Worm (Caenorhabditis elegans) whole organism, young adult: ENCODE results near the gene pha-4.

Experiments used
- C17E4.6 ChIP-seq: fragments of 200-800 bp; sonication (Bioruptor generic); IDR thresholded peaks from 2 replicates; pipeline ENCODE4 v1.3.6; 2022; ENCODE audit warnings: missing genetic modification reagents, missing genetic modification characterization, missing compliant biosample characterization
- K11D2.4 ChIP-seq: fragments of 200-800 bp; sonication (Bioruptor generic); IDR thresholded peaks from 2 replicates; pipeline ENCODE4 v1.3.6; 2022; ENCODE audit warnings: missing genetic modification reagents, missing genetic modification characterization, missing compliant biosample characterization
- K12H6.12 ChIP-seq: fragments of 200-800 bp; sonication (Bioruptor generic); optimal IDR thresholded peaks from 2 replicates; lab custom pipeline; 2018; ENCODE audit warnings: mild to moderate bottlenecking, missing genetic modification characterization, missing compliant biosample characterization
- aptf-3 ChIP-seq: fragments of 200-800 bp; sonication (Bioruptor generic); IDR thresholded peaks from 2 replicates; pipeline ENCODE4 v1.3.6; 2022; ENCODE audit warnings: missing genetic modification characterization, missing compliant biosample characterization
- atf-7 ChIP-seq: sonication (generic microtip); optimal IDR thresholded peaks from 2 replicates; lab custom pipeline; 2017; ENCODE audit warnings: mild to moderate bottlenecking, missing genetic modification characterization, missing compliant biosample characterization
- attf-5 ChIP-seq: fragments of 200-800 bp; sonication (Bioruptor generic); optimal IDR thresholded peaks from 2 replicates; lab custom pipeline; 2018; ENCODE audit warnings: mild to moderate bottlenecking, missing genetic modification characterization, missing compliant biosample characterization
- cebp-1 ChIP-seq, 2 experiments: fragments of 200-800 bp in 1 of 2; sonication (Bioruptor generic) in 1 of 2; sonication (generic microtip) in 1 of 2; IDR thresholded peaks in 1 of 2; optimal IDR thresholded peaks in 1 of 2; 2 replicates each; pipeline versions ENCODE4 v1.3.6 to Lab custom; 2017 to 2022; ENCODE audit warnings: missing compliant biosample characterization in 2 of 2, missing genetic modification characterization in 2 of 2, mild to moderate bottlenecking in 1 of 2, missing genetic modification reagents in 1 of 2, moderate library complexity in 1 of 2
- ceh-58 ChIP-seq: fragments of 200-800 bp; sonication (Bioruptor generic); IDR thresholded peaks from 2 replicates; pipeline ENCODE4 v1.3.6; 2022; ENCODE audit warnings: missing genetic modification characterization, missing compliant biosample characterization
- dox-1 ChIP-seq: fragments of 200-800 bp; sonication (Bioruptor generic); IDR thresholded peaks from 2 replicates; pipeline ENCODE4 v1.3.6; 2022; ENCODE audit warnings: missing genetic modification reagents, missing genetic modification characterization, missing compliant biosample characterization
- egl-18 ChIP-seq: fragments of 200-800 bp; sonication (Bioruptor generic); IDR thresholded peaks from 2 replicates; pipeline ENCODE4 v1.3.6; 2022; ENCODE audit warnings: missing genetic modification reagents, missing genetic modification characterization, missing compliant biosample characterization
- egrh-3 ChIP-seq: fragments of 200-800 bp; sonication (Bioruptor generic); IDR thresholded peaks from 2 replicates; pipeline ENCODE4 v1.3.6; 2022; ENCODE audit warnings: missing genetic modification reagents, missing genetic modification characterization, missing compliant biosample characterization
- hmg-1.2 ChIP-seq: fragments of 200-800 bp; sonication (Bioruptor generic); IDR thresholded peaks from 2 replicates; pipeline ENCODE4 v1.3.6; 2022; ENCODE audit warnings: missing genetic modification reagents, missing genetic modification characterization, missing compliant biosample characterization
- lin-35 ChIP-seq, 3 experiments: fragments of 150-350 bp in 2 of 3; sonication (generic microtip) in 1 of 3; optimal IDR thresholded peaks; 2 replicates each; lab custom pipeline; 2014 to 2018; ENCODE audit warnings: missing biosample characterization in 3 of 3, missing genetic modification characterization in 3 of 3, missing genetic modification reagents in 3 of 3
- madf-10 ChIP-seq: sonication (generic microtip); optimal IDR thresholded peaks from 2 replicates; lab custom pipeline; 2016; ENCODE audit warnings: mild to moderate bottlenecking, missing genetic modification characterization, missing compliant biosample characterization
- madf-3 ChIP-seq: fragments of 200-800 bp; sonication (Bioruptor generic); IDR thresholded peaks from 2 replicates; pipeline ENCODE4 v1.3.6; 2022; ENCODE audit warnings: missing genetic modification reagents, missing genetic modification characterization, missing compliant biosample characterization
- mcd-1 ChIP-seq: fragments of 200-800 bp; sonication (Bioruptor generic); IDR thresholded peaks from 2 replicates; pipeline ENCODE4 v1.3.6; 2022; ENCODE audit warnings: missing genetic modification reagents, missing genetic modification characterization, missing compliant biosample characterization
- nfyb-1 ChIP-seq: fragments of 200-800 bp; sonication (Bioruptor generic); IDR thresholded peaks from 2 replicates; pipeline ENCODE4 v1.3.6; 2022; ENCODE audit warnings: missing genetic modification reagents, missing genetic modification characterization, missing compliant biosample characterization
- nhr-27 ChIP-seq: fragments of 200-800 bp; sonication (Bioruptor generic); optimal IDR thresholded peaks from 2 replicates; lab custom pipeline; 2018; ENCODE audit warnings: mild to moderate bottlenecking, missing genetic modification characterization, moderate library complexity, missing compliant biosample characterization
- nhr-80 ChIP-seq: sonication (generic microtip); optimal IDR thresholded peaks from 2 replicates; lab custom pipeline; 2016; ENCODE audit warnings: missing genetic modification characterization, missing compliant biosample characterization
- pbrm-1 ChIP-seq: fragments of 200-800 bp; sonication (Bioruptor generic); IDR thresholded peaks from 2 replicates; pipeline ENCODE4 v1.3.6; 2022; ENCODE audit warnings: missing genetic modification reagents, missing genetic modification characterization, missing compliant biosample characterization
- rec-8 ChIP-seq, 2 experiments: sonication (generic microtip); optimal IDR thresholded peaks; 2 replicates each; lab custom pipeline; 2016; ENCODE audit warnings: mild to moderate bottlenecking in 2 of 2, missing genetic modification characterization in 2 of 2, missing genetic modification reagents in 2 of 2, missing genotype in 2 of 2, missing biosample characterization in 1 of 2, missing compliant biosample characterization in 1 of 2, moderate library complexity in 1 of 2
- sea-2 ChIP-seq: fragments of 200-800 bp; sonication (Bioruptor generic); IDR thresholded peaks from 2 replicates; pipeline ENCODE4 v1.3.6; 2022; ENCODE audit warnings: missing genetic modification characterization, missing compliant biosample characterization
- snpc-1.1 ChIP-seq: sonication (generic microtip); optimal IDR thresholded peaks from 2 replicates; lab custom pipeline; 2017; ENCODE audit warnings: missing genetic modification characterization, mild to moderate bottlenecking, missing compliant biosample characterization, antibody characterized with exemption, moderate library complexity, missing genotype, missing genetic modification reagents; ENCODE audit not compliant: insufficient read depth
- snpc-4 ChIP-seq, 5 experiments: fragments of 150-350 bp in 1 of 5; sonication (generic microtip) in 4 of 5; optimal IDR thresholded peaks; 2 replicates each; lab custom pipeline; 2014 to 2018; ENCODE audit warnings: missing genetic modification characterization in 5 of 5, missing biosample characterization in 3 of 5, antibody characterized with exemption in 2 of 5, mild to moderate bottlenecking in 2 of 5, missing compliant biosample characterization in 2 of 5, missing genotype in 2 of 5, moderate library complexity in 2 of 5, missing genetic modification reagents in 1 of 5
- zfh-2 ChIP-seq: fragments of 200-800 bp; sonication (Bioruptor generic); conservative IDR thresholded peaks from 2 replicates; pipeline ENCODE4 v1.3.6; 2022; ENCODE audit warnings: missing genetic modification reagents, missing genetic modification characterization, missing compliant biosample characterization

pha-4 gene

ce11 chrV:20790011-20790410 lies 37.2 kb downstream of the pha-4 start, which contains the start of gene Y44A6D.1:
TSS of gene Y44A6D.1 (minus strand) at chrV:20790033.
- TF ChIP-seq rec-8 (tag; optimal IDR thresholded peaks at IDR 0.05; lab: Kevin White, UChicago) (no peak), snpc-1.1 (peak; percentile 10), hmg-1.2 (GFP tag; lab: Robert Waterston, UW) (peak; percentile 15; the same call in 1 of the 2 replicates), nhr-27 (tag; lab: Kevin White, UChicago) (no peak), snpc-4 (GFP tag; optimal IDR thresholded peaks at IDR 0.05; lab: Kevin White, UChicago) (no peak), snpc-4 (tag; optimal IDR thresholded peaks at IDR 0.05; lab: Kevin White, UChicago) (peak in 2 of 4 experiments; percentile 67 to 75), zfh-2 (GFP tag; lab: Robert Waterston, UW) (0 out of 2 replicates have a peak, but pooled peaks have one; percentile 27)

DNA sequence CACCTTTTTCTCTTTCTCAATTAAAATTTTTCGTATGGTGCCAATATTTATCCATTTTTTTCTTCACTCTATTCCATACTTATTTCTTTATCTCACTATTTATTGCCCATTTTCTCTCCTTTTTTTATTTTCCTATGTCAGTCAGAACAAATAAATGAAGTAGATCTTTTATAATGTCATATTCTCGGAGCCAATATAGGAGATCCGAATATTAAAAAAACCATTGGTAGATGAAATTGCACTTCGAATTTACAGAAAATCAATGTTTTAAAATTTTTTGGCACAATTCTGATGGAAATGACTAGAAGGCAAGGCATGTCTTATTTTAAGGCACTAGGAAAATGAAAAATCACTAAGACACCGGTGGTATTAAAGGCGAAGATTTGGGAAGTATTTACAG lies 37.8 kb downstream of the pha-4 start:
- TF ChIP-seq lin-35 (GFP tag; optimal IDR thresholded peaks at IDR 0.05; lab: Kevin White, UChicago) (peak in 1 of 3 experiments; percentile 23), ceh-58 (GFP tag; lab: Robert Waterston, UW) (no peak), nfyb-1 (GFP tag; lab: Robert Waterston, UW) (0 out of 2 replicates have a peak, but pooled peaks have one; percentile 46)

- TF ChIP-seq atf-7 (tag; lab: Kevin White, UChicago) (peak; percentile 31), cebp-1 (GFP tag; IDR thresholded peaks at IDR 0.05; lab: Robert Waterston, UW) (no peak), cebp-1 (tag; optimal IDR thresholded peaks at IDR 0.05; lab: Kevin White, UChicago) (peak; percentile 24), nhr-80 (tag; lab: Kevin White, UChicago) (peak; percentile 65), attf-5 (GFP tag; lab: Kevin White, UChicago) (peak; percentile 22), sea-2 (GFP tag; lab: Robert Waterston, UW) (no peak), egl-18 (GFP tag; lab: Robert Waterston, UW) (no peak), pbrm-1 (GFP tag; lab: Robert Waterston, UW) (no peak), madf-10 (peak; percentile 10)
Observed at ce11 chrV:20792371-20792890, 39.6 kb downstream of the pha-4 start, which contains the start of gene Y44A6D.3. TSS of gene Y44A6D.3 (minus strand) at chrV:20792421.

DNA sequence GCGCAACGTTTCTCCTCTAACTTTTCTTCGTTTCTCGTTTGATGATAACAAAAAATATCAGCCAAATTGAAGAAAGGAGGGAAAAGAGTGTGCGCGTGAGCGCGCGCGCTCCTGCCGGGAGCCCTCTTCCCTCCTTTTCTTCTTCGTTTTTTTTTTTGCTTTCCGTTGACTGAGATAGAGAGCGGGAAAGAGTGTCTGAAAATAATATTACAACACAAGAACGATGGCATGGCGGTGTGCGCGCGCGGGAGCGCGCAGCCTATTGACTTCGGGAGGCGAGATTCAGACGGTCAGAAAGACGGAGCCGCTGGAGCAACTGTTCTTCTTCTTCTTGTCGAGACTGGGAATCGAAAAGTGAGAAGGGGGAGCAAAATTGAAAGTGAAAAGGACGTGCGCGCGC lies 40.9 kb downstream of the pha-4 start:
- TF ChIP-seq C17E4.6 (no peak), madf-3 (GFP tag; lab: Robert Waterston, UW) (no peak), aptf-3 (GFP tag; lab: Robert Waterston, UW) (0 out of 2 replicates have a peak, but pooled peaks have one; percentile 67), madf-10 (peak; percentile 11), dox-1 (GFP tag; lab: Robert Waterston, UW) (peak; percentile 56), nhr-80 (tag; lab: Kevin White, UChicago) (peak; percentile 80), snpc-4 (GFP tag; optimal IDR thresholded peaks at IDR 0.05; lab: Kevin White, UChicago) (no peak), snpc-4 (tag; optimal IDR thresholded peaks at IDR 0.05; lab: Kevin White, UChicago) (peak in 1 of 4 experiments; percentile 11), egrh-3 (GFP tag; lab: Robert Waterston, UW) (peak; percentile 41; the same call in 1 of the 2 replicates), zfh-2 (GFP tag; lab: Robert Waterston, UW) (peak; percentile 97), attf-5 (GFP tag; lab: Kevin White, UChicago) (peak; percentile 41), rec-8 (tag; optimal IDR thresholded peaks at IDR 0.05; lab: Kevin White, UChicago) (no peak), K12H6.12 (tag; lab: Kevin White, UChicago) (peak; percentile 74), sea-2 (GFP tag; lab: Robert Waterston, UW) (no peak), K11D2.4 (GFP tag; lab: Robert Waterston, UW) (peak; percentile 22; the same call in 1 of the 2 replicates), mcd-1 (peak; percentile 24; the same call in 1 of the 2 replicates), cebp-1 (GFP tag; IDR thresholded peaks at IDR 0.05; lab: Robert Waterston, UW) (no peak), cebp-1 (tag; optimal IDR thresholded peaks at IDR 0.05; lab: Kevin White, UChicago) (peak; percentile 50), atf-7 (tag; lab: Kevin White, UChicago) (no peak)

DNA sequence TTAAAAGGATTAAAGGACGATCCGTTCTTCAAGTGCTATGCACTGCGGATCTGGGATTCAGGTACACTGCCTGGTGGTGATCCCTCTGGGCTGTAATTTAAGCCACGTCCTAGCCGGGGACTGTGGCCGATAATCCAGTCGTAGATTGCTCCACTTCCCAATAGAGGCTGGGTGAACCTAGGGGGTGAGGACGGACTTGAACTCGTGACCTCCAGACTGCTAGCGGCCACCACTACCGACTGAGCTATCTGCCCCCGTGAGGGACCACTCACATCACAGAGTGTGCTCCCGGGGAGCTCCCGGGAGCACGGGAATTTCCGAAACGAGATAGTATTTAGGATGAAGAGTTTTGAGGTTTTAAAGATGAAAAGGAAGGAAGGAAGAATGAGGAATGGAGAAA lies 42.5 kb downstream of the pha-4 start:
- TF ChIP-seq zfh-2 (GFP tag; lab: Robert Waterston, UW) (0 out of 2 replicates have a peak, but pooled peaks have one; percentile 13), dox-1 (GFP tag; lab: Robert Waterston, UW) (0 out of 2 replicates have a peak, but pooled peaks have one; percentile 15)
